Fruit fly (Drosophila melanogaster): ENCODE data around the gene Or85d.

Or85d gene

DNA sequence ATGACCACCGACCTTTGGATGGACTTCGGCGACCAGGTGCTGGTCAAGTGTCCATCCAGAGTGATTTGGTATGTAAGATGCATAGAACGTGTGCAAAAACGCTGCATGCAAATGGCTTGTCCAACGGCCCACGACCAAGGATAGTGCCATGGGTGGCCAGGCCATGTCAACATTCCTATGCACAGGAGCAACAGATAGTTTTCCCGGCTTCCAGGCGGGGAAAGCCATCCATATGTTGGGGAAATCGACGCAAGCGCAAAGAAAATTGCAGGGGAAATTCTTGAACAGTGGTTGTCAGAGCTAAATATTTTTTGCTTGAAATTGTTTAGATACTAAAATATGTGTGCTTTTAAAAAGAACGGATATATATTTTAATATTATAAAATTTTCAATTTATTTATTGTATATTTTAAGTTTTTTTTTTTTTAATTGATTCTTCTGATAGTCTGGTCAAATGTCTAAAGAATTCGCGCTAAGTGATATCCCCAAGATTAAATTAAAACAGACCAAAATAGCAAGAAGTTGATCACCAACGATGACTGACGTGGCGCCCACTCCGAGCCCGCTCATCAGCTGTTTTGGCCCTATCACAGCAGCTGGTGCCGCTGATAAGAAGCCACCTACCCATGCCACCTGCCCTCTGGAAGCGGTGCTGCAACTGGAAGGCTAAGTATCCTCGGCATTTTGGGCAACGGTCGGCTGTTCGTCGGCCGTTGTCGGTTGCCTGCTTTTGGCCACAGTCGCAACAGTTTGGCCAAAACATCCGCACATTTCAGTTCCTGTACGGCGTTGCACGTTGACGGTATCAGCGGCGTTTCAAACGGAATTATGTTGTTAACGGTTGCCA is 25.2 kb downstream of the Or85d start, which contains the start of gene 5-HT2B:
Gene 5-HT2B (plus strand): TSS at position 797 of the 847 bp plus-strand sequence.
- TF ChIP-seq hbn (GFP tag; IDR thresholded peaks at IDR 0.05; ENCODE audit: partially characterized antibody) (no peak), pfk (GFP tag; optimal IDR thresholded peaks at IDR 0.05) (no peak), CG7372 (GFP tag; IDR thresholded peaks at IDR 0.05) (0 out of 2 replicates have a peak, but pooled peaks have one; percentile 14), CG1832 (GFP tag; optimal IDR thresholded peaks at IDR 0.05) (no peak), CG4617 (GFP tag; optimal IDR thresholded peaks at IDR 0.05; ENCODE audit: borderline replicate concordance) (no peak), CG8765 (GFP tag; IDR thresholded peaks at IDR 0.05) (no peak), CG10462 (GFP tag; optimal IDR thresholded peaks at IDR 0.05) (no peak), twi (tag; optimal IDR thresholded peaks at IDR 0.05) (no peak), phol (tag; optimal IDR thresholded peaks at IDR 0.05) (no peak), CG17186 (GFP tag; optimal IDR thresholded peaks at IDR 0.05) (no peak), CG11695 (GFP tag; IDR thresholded peaks at IDR 0.05) (0 out of 3 replicates have a peak, but pooled peaks have one; percentile 9), org-1 (GFP tag; optimal IDR thresholded peaks at IDR 0.05) (no peak), al (GFP tag; IDR thresholded peaks at IDR 0.05) (no peak), CG3726 (GFP tag; IDR thresholded peaks at IDR 0.05) (no peak), dysf (GFP tag; IDR thresholded peaks at IDR 0.05) (peak; percentile 27; the same call in 1 of the 3 replicates), sqz (GFP tag; optimal IDR thresholded peaks at IDR 0.05) (no peak), CG10431 (GFP tag; optimal IDR thresholded peaks at IDR 0.05) (no peak), pan (optimal IDR thresholded peaks at IDR 0.05) (no peak), pan (GFP tag; optimal IDR thresholded peaks at IDR 0.05 in 1 of 2, IDR thresholded peaks at IDR 0.05 in 1 of 2) (no peak), fd3F (GFP tag; optimal IDR thresholded peaks at IDR 0.05) (no peak), Poxn (GFP tag; IDR thresholded peaks at IDR 0.05) (no peak), sisA (GFP tag; IDR thresholded peaks at IDR 0.05) (no peak), CG10979 (tag; optimal IDR thresholded peaks at IDR 0.05) (no peak), nerfin-1 (tag; optimal IDR thresholded peaks at IDR 0.05) (peak; percentile 76), Dref (GFP tag; IDR thresholded peaks at IDR 0.05) (no peak), CG7745 (tag; optimal IDR thresholded peaks at IDR 0.05) (no peak), zfh2 (GFP tag; optimal IDR thresholded peaks at IDR 0.05) (no peak), CG32772 (GFP tag; IDR thresholded peaks at IDR 0.05) (no peak), BtbVII (GFP tag; optimal IDR thresholded peaks at IDR 0.05) (no peak), NC2β (GFP tag; optimal IDR thresholded peaks at IDR 0.05) (no peak), cg (GFP tag; optimal IDR thresholded peaks at IDR 0.05) (no peak), tll (GFP tag; optimal IDR thresholded peaks at IDR 0.05) (no peak), Gug (GFP tag; IDR thresholded peaks at IDR 0.05) (no peak), CG11560 (tag; IDR thresholded peaks at IDR 0.05) (no peak), tx (GFP tag; optimal IDR thresholded peaks at IDR 0.05) (no peak), Nf-YC (tag; optimal IDR thresholded peaks at IDR 0.05) (no peak), CG2202 (tag; optimal IDR thresholded peaks at IDR 0.05) (no peak), CG15073 (GFP tag; optimal IDR thresholded peaks at IDR 0.05) (no peak), C15 (GFP tag; IDR thresholded peaks at IDR 0.05) (no peak), Abd-B (GFP tag; optimal IDR thresholded peaks at IDR 0.05) (no peak), CG30020 (tag; optimal IDR thresholded peaks at IDR 0.05) (no peak), Xrp1 (GFP tag; IDR thresholded peaks at IDR 0.05) (no peak; the same call in 1 of the 2 replicates), D19A (tag; optimal IDR thresholded peaks at IDR 0.05) (no peak), CG1233 (GFP tag; optimal IDR thresholded peaks at IDR 0.05) (peak; percentile 25), rib (GFP tag; IDR thresholded peaks at IDR 0.05) (no peak), Aef1 (GFP tag; IDR thresholded peaks at IDR 0.05) (peak; percentile 23; the same call in 1 of the 3 replicates), Nf-YA (GFP tag; IDR thresholded peaks at IDR 0.05) (no peak), Nf-YB (GFP tag; optimal IDR thresholded peaks at IDR 0.05) (no peak), YL-1 (GFP tag; optimal IDR thresholded peaks at IDR 0.05) (no peak), repo (GFP tag; optimal IDR thresholded peaks at IDR 0.05) (no peak)

All from whole organism, embryonic.